Worm (Caenorhabditis elegans) whole organism, late embryonic: ENCODE results near the gene nhr-58.
A peak's percentile ranks its signal among the peaks of the same experiment; 100 is the strongest.

Source experiments
- ama-1 ChIP-seq: fragments of 150-350 bp; optimal IDR thresholded peaks from 2 replicates; lab custom pipeline; 2014
- ceh-19 ChIP-seq: fragments of 200-800 bp; sonication (Bioruptor generic); optimal IDR thresholded peaks from 2 replicates; lab custom pipeline; 2018; ENCODE audit warnings: mild to moderate bottlenecking, missing genetic modification characterization, missing compliant biosample characterization
- ets-4 ChIP-seq: sonication (generic microtip); optimal IDR thresholded peaks from 2 replicates; lab custom pipeline; 2016; ENCODE audit warnings: missing genetic modification characterization, missing compliant biosample characterization
- nfya-1 ChIP-seq: sonication (generic microtip); optimal IDR thresholded peaks from 2 replicates; lab custom pipeline; 2017; ENCODE audit warnings: missing genetic modification characterization, mild to moderate bottlenecking, missing compliant biosample characterization, antibody characterized with exemption, moderate library complexity
- odd-2 ChIP-seq: sonication (generic microtip); optimal IDR thresholded peaks from 2 replicates; lab custom pipeline; 2017; ENCODE audit warnings: antibody characterized with exemption, mild to moderate bottlenecking, missing genetic modification characterization, missing compliant biosample characterization
- pha-4 ChIP-seq: fragments of 150-350 bp; optimal IDR thresholded peaks from 2 replicates; lab custom pipeline; 2018; ENCODE audit warnings: missing biosample characterization, missing genetic modification reagents, missing genetic modification characterization
- unc-3 ChIP-seq, 2 experiments: fragments of 200-800 bp in 1 of 2; sonication (Bioruptor generic) in 1 of 2; sonication (generic microtip) in 1 of 2; conservative IDR thresholded peaks in 1 of 2; optimal IDR thresholded peaks in 1 of 2; 2 replicates each; pipeline versions ENCODE4 v1.3.6 to Lab custom; 2016 to 2022; ENCODE audit warnings: missing compliant biosample characterization in 2 of 2, missing genetic modification characterization in 2 of 2, missing genetic modification reagents in 1 of 2

DNA sequence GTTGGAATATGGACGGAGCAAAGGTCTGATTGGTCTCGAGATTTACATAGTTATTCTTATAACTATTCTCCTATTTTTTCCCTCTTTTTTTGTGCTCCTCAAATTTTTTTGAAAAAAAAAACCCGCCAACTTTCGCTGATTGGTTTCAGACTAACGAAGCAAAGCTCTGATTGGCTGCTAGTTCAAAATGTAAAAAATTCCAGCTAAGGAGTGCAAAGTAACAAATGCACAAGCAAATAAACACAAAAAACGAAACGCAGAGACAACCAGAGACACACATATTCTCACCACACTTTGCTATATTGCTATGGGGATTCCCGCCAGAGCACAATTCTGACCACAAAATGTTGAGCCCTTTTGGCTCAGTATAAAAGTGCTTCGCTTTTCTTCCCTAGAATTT lies 34.7 kb upstream of the nhr-58 start, which contains the start of gene T01G6.1:
- no peak for TF ChIP-seq odd-2
- no peak for TF ChIP-seq ets-4 (tag; lab: Kevin White, UChicago)
- TF ChIP-seq nfya-1 (tag; lab: Kevin White, UChicago): peak; percentile 37
- TF ChIP-seq unc-3 (GFP tag; conservative IDR thresholded peaks at IDR 0.05; lab: Robert Waterston, UW): no peak
- TF ChIP-seq unc-3 (tag; optimal IDR thresholded peaks at IDR 0.05; lab: Kevin White, UChicago): no peak
- TF ChIP-seq pha-4 (tag; lab: Kevin White, UChicago): no peak
- TF ChIP-seq ama-1 (lab: Kevin White, UChicago): no peak
- TF ChIP-seq ceh-19: no peak
